Worm (Caenorhabditis elegans) whole organism, midembryonic: ENCODE measurements around the gene nape-2.

Experiments used
- cog-1 ChIP-seq: sonication (generic microtip); optimal IDR thresholded peaks from 2 replicates; lab custom pipeline; 2016; ENCODE audit warnings: missing genetic modification characterization, missing compliant biosample characterization
- flt-1 ChIP-seq: fragments of 200-800 bp; sonication (Bioruptor generic); IDR thresholded peaks from 2 replicates; pipeline ENCODE4 v1.3.6; 2022; ENCODE audit warnings: missing genetic modification characterization, missing compliant biosample characterization
- klf-2 ChIP-seq: fragments of 200-800 bp; sonication (Bioruptor generic); conservative IDR thresholded peaks from 2 replicates; pipeline ENCODE4 v1.3.6; 2022; ENCODE audit warnings: missing genetic modification reagents, missing genetic modification characterization, missing compliant biosample characterization
- med-1 ChIP-seq: sonication (generic microtip); optimal IDR thresholded peaks from 2 replicates; lab custom pipeline; 2017; ENCODE audit warnings: missing genetic modification characterization, mild to moderate bottlenecking, missing compliant biosample characterization, antibody characterized with exemption, missing genetic modification reagents; ENCODE audit not compliant: insufficient read depth
- ref-1 ChIP-seq: fragments of 200-800 bp; sonication (Bioruptor generic); conservative IDR thresholded peaks from 2 replicates; pipeline ENCODE4 v1.3.6; 2022; ENCODE audit warnings: missing genetic modification reagents, missing genetic modification characterization, missing compliant biosample characterization
- tab-1 ChIP-seq: fragments of 200-800 bp; sonication (Bioruptor generic); IDR thresholded peaks from 2 replicates; pipeline ENCODE4 v1.3.6; 2022; ENCODE audit warnings: missing genetic modification characterization, missing compliant biosample characterization

ce11 chrIV:3709200-3709599 is 29.5 kb downstream of the nape-2 start, which contains the start of gene Y37E11AL.1:
- TF ChIP-seq flt-1 (GFP tag; lab: Robert Waterston, UW), result no peak
- no peak for TF ChIP-seq klf-2 (GFP tag; lab: Robert Waterston, UW)
- TF ChIP-seq ref-1, result no peak
- no peak for TF ChIP-seq cog-1 (tag; lab: Kevin White, UChicago)
- no peak for TF ChIP-seq tab-1
- no peak for TF ChIP-seq med-1 (GFP tag; lab: Kevin White, UChicago)
